Worm (Caenorhabditis elegans) whole organism, late embryonic: Measurements from ENCODE around the gene ZK1010.8.

Experiments
- F13H6.1 ChIP-seq: sonication (generic microtip); optimal IDR thresholded peaks from 2 replicates; lab custom pipeline; 2016; ENCODE audit warnings: missing genetic modification characterization, missing compliant biosample characterization
- K09A11.1 ChIP-seq: sonication (generic microtip); optimal IDR thresholded peaks from 2 replicates; lab custom pipeline; 2017; ENCODE audit warnings: antibody characterized with exemption, mild to moderate bottlenecking, missing genetic modification characterization, missing compliant biosample characterization; ENCODE audit not compliant: insufficient read depth
- ahr-1 ChIP-seq: sonication (generic microtip); optimal IDR thresholded peaks from 2 replicates; lab custom pipeline; 2016; ENCODE audit warnings: missing genetic modification characterization, missing compliant biosample characterization
- ceh-14 ChIP-seq: sonication (generic microtip); optimal IDR thresholded peaks from 2 replicates; lab custom pipeline; 2016; ENCODE audit warnings: missing genotype, missing genetic modification characterization, missing compliant biosample characterization
- ceh-18 ChIP-seq: sonication (generic microtip); optimal IDR thresholded peaks from 2 replicates; lab custom pipeline; 2016; ENCODE audit warnings: missing genetic modification characterization, missing compliant biosample characterization
- ceh-19 ChIP-seq: fragments of 200-800 bp; sonication (Bioruptor generic); optimal IDR thresholded peaks from 2 replicates; lab custom pipeline; 2018; ENCODE audit warnings: mild to moderate bottlenecking, missing genetic modification characterization, missing compliant biosample characterization
- ceh-30 ChIP-seq: fragments of 150-350 bp; optimal IDR thresholded peaks from 2 replicates; lab custom pipeline; 2014; ENCODE audit warnings: missing biosample characterization, missing genetic modification characterization
- ceh-31 ChIP-seq: sonication (generic microtip); optimal IDR thresholded peaks from 2 replicates; lab custom pipeline; 2016; ENCODE audit warnings: missing genetic modification characterization, missing compliant biosample characterization
- ceh-45 ChIP-seq: fragments of 200-800 bp; sonication (Bioruptor generic); IDR thresholded peaks from 2 replicates; pipeline ENCODE4 v1.3.6; 2022; ENCODE audit warnings: missing genetic modification reagents, missing genetic modification characterization, missing compliant biosample characterization
- ceh-48 ChIP-seq: sonication (generic microtip); optimal IDR thresholded peaks from 2 replicates; lab custom pipeline; 2016; ENCODE audit warnings: missing genetic modification characterization, inconsistent platforms, missing compliant biosample characterization
- che-1 ChIP-seq: sonication (generic microtip); optimal IDR thresholded peaks from 2 replicates; lab custom pipeline; 2016; ENCODE audit warnings: mild to moderate bottlenecking, missing genetic modification characterization, missing compliant biosample characterization
- dve-1 ChIP-seq: sonication (generic microtip); optimal IDR thresholded peaks from 2 replicates; lab custom pipeline; 2017; ENCODE audit warnings: antibody characterized with exemption, mild to moderate bottlenecking, missing genetic modification characterization, missing compliant biosample characterization
- elt-2 ChIP-seq: sonication (generic microtip); optimal IDR thresholded peaks from 2 replicates; lab custom pipeline; 2016; ENCODE audit warnings: missing genetic modification reagents, missing genetic modification characterization, missing compliant biosample characterization
- ets-4 ChIP-seq: sonication (generic microtip); optimal IDR thresholded peaks from 2 replicates; lab custom pipeline; 2016; ENCODE audit warnings: missing genetic modification characterization, missing compliant biosample characterization
- fax-1 ChIP-seq: sonication (generic microtip); optimal IDR thresholded peaks from 2 replicates; lab custom pipeline; 2016; ENCODE audit warnings: missing genotype, missing genetic modification characterization, missing compliant biosample characterization
- fkh-6 ChIP-seq: sonication (generic microtip); optimal IDR thresholded peaks from 2 replicates; lab custom pipeline; 2016; ENCODE audit warnings: missing genetic modification characterization, missing compliant biosample characterization
- hlh-15 ChIP-seq: sonication (generic microtip); optimal IDR thresholded peaks from 2 replicates; lab custom pipeline; 2016; ENCODE audit warnings: missing genetic modification characterization, missing compliant biosample characterization
- hlh-30 ChIP-seq: sonication (generic microtip); optimal IDR thresholded peaks from 2 replicates; lab custom pipeline; 2017; ENCODE audit warnings: antibody characterized with exemption, missing genetic modification characterization, missing compliant biosample characterization; ENCODE audit not compliant: insufficient read depth
- hlh-6 ChIP-seq: sonication (generic microtip); optimal IDR thresholded peaks from 2 replicates; lab custom pipeline; 2016; ENCODE audit warnings: missing genotype, missing genetic modification characterization, missing compliant biosample characterization
- lin-11 ChIP-seq: fragments of 200-800 bp; sonication (Bioruptor generic); optimal IDR thresholded peaks from 2 replicates; lab custom pipeline; 2018; ENCODE audit warnings: mild to moderate bottlenecking, missing genetic modification characterization, missing compliant biosample characterization
- mec-3 ChIP-seq: sonication (generic microtip); optimal IDR thresholded peaks from 2 replicates; lab custom pipeline; 2016; ENCODE audit warnings: borderline replicate concordance, missing genetic modification characterization, missing compliant biosample characterization
- nfya-1 ChIP-seq: sonication (generic microtip); optimal IDR thresholded peaks from 2 replicates; lab custom pipeline; 2017; ENCODE audit warnings: missing genetic modification characterization, mild to moderate bottlenecking, missing compliant biosample characterization, antibody characterized with exemption, moderate library complexity
- nhr-11 ChIP-seq: fragments of 150-350 bp; optimal IDR thresholded peaks from 2 replicates; lab custom pipeline; 2014; ENCODE audit warnings: missing biosample characterization, missing genetic modification characterization
- odd-2 ChIP-seq: sonication (generic microtip); optimal IDR thresholded peaks from 2 replicates; lab custom pipeline; 2017; ENCODE audit warnings: antibody characterized with exemption, mild to moderate bottlenecking, missing genetic modification characterization, missing compliant biosample characterization
- pag-3 ChIP-seq: sonication (generic microtip); optimal IDR thresholded peaks from 2 replicates; lab custom pipeline; 2016; ENCODE audit warnings: missing compliant biosample characterization, missing genetic modification characterization, borderline replicate concordance
- pat-9 ChIP-seq: fragments of 200-800 bp; sonication (Bioruptor generic); optimal IDR thresholded peaks from 2 replicates; lab custom pipeline; 2018; ENCODE audit warnings: mild to moderate bottlenecking, missing genetic modification characterization, moderate library complexity, missing compliant biosample characterization
- pax-1 ChIP-seq: fragments of 150-350 bp; optimal IDR thresholded peaks from 2 replicates; lab custom pipeline; 2014; ENCODE audit warnings: missing biosample characterization, missing genetic modification characterization
- pha-4 ChIP-seq: fragments of 150-350 bp; optimal IDR thresholded peaks from 2 replicates; lab custom pipeline; 2018; ENCODE audit warnings: missing biosample characterization, missing genetic modification reagents, missing genetic modification characterization
- pqm-1 ChIP-seq: sonication (generic microtip); optimal IDR thresholded peaks from 2 replicates; lab custom pipeline; 2016; ENCODE audit warnings: missing genetic modification characterization, missing compliant biosample characterization
- pros-1 ChIP-seq: fragments of 150-350 bp; optimal IDR thresholded peaks from 2 replicates; lab custom pipeline; 2014; ENCODE audit warnings: missing biosample characterization, missing genetic modification reagents, missing genetic modification characterization
- sdc-2 ChIP-seq: sonication (generic microtip); optimal IDR thresholded peaks from 2 replicates; lab custom pipeline; 2016; ENCODE audit warnings: missing genotype, missing genetic modification characterization, missing compliant biosample characterization
- syd-9 ChIP-seq: sonication (generic microtip); optimal IDR thresholded peaks from 2 replicates; lab custom pipeline; 2016; ENCODE audit warnings: mild to moderate bottlenecking, missing genetic modification characterization, moderate library complexity, missing compliant biosample characterization
- tbx-7 ChIP-seq: sonication (generic microtip); optimal IDR thresholded peaks from 2 replicates; lab custom pipeline; 2016; ENCODE audit warnings: missing genotype, missing genetic modification characterization, missing compliant biosample characterization
- unc-42 ChIP-seq: sonication (generic microtip); optimal IDR thresholded peaks from 2 replicates; lab custom pipeline; 2016; ENCODE audit warnings: missing genotype, missing genetic modification characterization, missing compliant biosample characterization
- zip-5 ChIP-seq: sonication (generic microtip); optimal IDR thresholded peaks from 2 replicates; lab custom pipeline; 2016; ENCODE audit warnings: missing genetic modification characterization, missing compliant biosample characterization
- ztf-16 ChIP-seq: sonication (generic microtip); optimal IDR thresholded peaks from 2 replicates; lab custom pipeline; 2017; ENCODE audit warnings: missing genetic modification characterization, missing compliant biosample characterization

Gene ZK1010.8

ce11 chrIII:13020741-13021140 lies 20.3 kb upstream of the ZK1010.8 start, which contains the start of gene cyp-13A11:
Gene cyp-13A11 (plus strand): TSS chrIII:13021006.
- TF ChIP-seq zip-5 (no peak), tbx-7 (tag; lab: Kevin White, UChicago) (no peak), unc-42 (no peak), F13H6.1 (no peak), pha-4 (no peak), odd-2 (tag; lab: Kevin White, UChicago) (no peak), pax-1 (tag; lab: Kevin White, UChicago) (no peak), mec-3 (tag; lab: Kevin White, UChicago) (no peak), ztf-16 (tag; lab: Kevin White, UChicago) (no peak), ceh-48 (tag; lab: Kevin White, UChicago) (no peak), nhr-11 (tag; lab: Kevin White, UChicago) (no peak), hlh-30 (no peak), ceh-31 (tag; lab: Kevin White, UChicago) (no peak), ceh-18 (no peak), pag-3 (tag; lab: Kevin White, UChicago) (no peak), syd-9 (tag; lab: Kevin White, UChicago) (no peak), K09A11.1 (tag; lab: Kevin White, UChicago) (no peak), pqm-1 (tag; lab: Kevin White, UChicago) (no peak), ceh-14 (no peak)

ce11 chrIII:13019547-13020098 lies 19.2 kb upstream of the ZK1010.8 start:
- TF ChIP-seq ztf-16 (tag; lab: Kevin White, UChicago): no peak
- TF ChIP-seq pat-9 (tag; lab: Kevin White, UChicago): no peak
- peak; percentile 8 for TF ChIP-seq hlh-6
- TF ChIP-seq pag-3 (tag; lab: Kevin White, UChicago): no peak
- no peak for TF ChIP-seq zip-5
- no peak for TF ChIP-seq syd-9 (tag; lab: Kevin White, UChicago)
- TF ChIP-seq sdc-2: peak; percentile 36
- TF ChIP-seq ceh-19 (GFP tag; lab: Kevin White, UChicago): no peak
- TF ChIP-seq, all 69 proteins: peak for 2

ce11 chrIII:13018619-13019018 lies 18.1 kb upstream of the ZK1010.8 start, which contains the start of gene col-98:
Gene col-98 (plus strand): TSS chrIII:13019008.
- no peak for TF ChIP-seq hlh-30
- no peak for TF ChIP-seq dve-1
- TF ChIP-seq ahr-1 (tag; lab: Kevin White, UChicago): no peak
- TF ChIP-seq ets-4 (tag; lab: Kevin White, UChicago): no peak
- no peak for TF ChIP-seq pha-4
- TF ChIP-seq, all 69 proteins: peak for 0

ce11 chrIII:13015754-13016317 lies 15.4 kb upstream of the ZK1010.8 start:
- no peak for TF ChIP-seq lin-11 (tag; lab: Kevin White, UChicago)
- no peak for TF ChIP-seq sdc-2
- TF ChIP-seq F13H6.1: no peak
- TF ChIP-seq ceh-18: peak; percentile 27
- no peak for TF ChIP-seq ceh-45 (GFP tag; lab: Robert Waterston, UW)
- no peak for TF ChIP-seq fkh-6 (tag; lab: Kevin White, UChicago)
- no peak for TF ChIP-seq ceh-30 (tag; lab: Kevin White, UChicago)
- TF ChIP-seq fax-1 (tag; lab: Kevin White, UChicago): no peak
- no peak for TF ChIP-seq K09A11.1 (tag; lab: Kevin White, UChicago)
- TF ChIP-seq pros-1 (tag; lab: Kevin White, UChicago): no peak
- TF ChIP-seq hlh-6: peak; percentile 29

- TF ChIP-seq che-1 (tag; lab: Kevin White, UChicago) (no peak), nfya-1 (tag; lab: Kevin White, UChicago) (no peak), ceh-19 (GFP tag; lab: Kevin White, UChicago) (no peak), hlh-15 (tag; lab: Kevin White, UChicago) (no peak), zip-5 (no peak), elt-2 (tag; lab: Kevin White, UChicago) (no peak)
Measured at ce11 chrIII:13013912-13014311, 13.4 kb upstream of the ZK1010.8 start.
